Fruit fly (Drosophila melanogaster) whole organism, pupa: Measurements from ENCODE around the gene Tg.
A peak's percentile ranks its signal among the peaks of the same experiment; 100 is the strongest.

Experiments
- CG10348 ChIP-seq: fragments of 200-800 bp; sonication (Bioruptor generic); IDR thresholded peaks from 2 replicates; pipeline ENCODE4 v1.3.6; 2022; ENCODE audit warnings: missing biosample characterization, missing genetic modification characterization
- CG34367 ChIP-seq: fragments of 200-800 bp; sonication (Bioruptor generic); optimal IDR thresholded peaks from 2 replicates; lab custom pipeline; 2018; ENCODE audit warnings: missing biosample characterization, mild to moderate bottlenecking, missing genetic modification characterization
- CG8159 ChIP-seq: fragments of 200-800 bp; sonication (Bioruptor generic); optimal IDR thresholded peaks from 3 replicates; lab custom pipeline; 2018; ENCODE audit warnings: missing biosample characterization, mild to moderate bottlenecking, missing genetic modification characterization, moderate library complexity
- CG8301 ChIP-seq: fragments of 200-800 bp; sonication (Bioruptor generic); optimal IDR thresholded peaks from 2 replicates; lab custom pipeline; 2018; ENCODE audit warnings: missing biosample characterization, mild to moderate bottlenecking, missing genetic modification characterization
- D1 ChIP-seq: fragments of 200-800 bp; sonication (Bioruptor generic); optimal IDR thresholded peaks from 2 replicates; lab custom pipeline; 2018; ENCODE audit warnings: missing biosample characterization, mild to moderate bottlenecking, missing genetic modification characterization, moderate library complexity
- EcR ChIP-seq: fragments of 200-800 bp; sonication (Bioruptor generic); optimal IDR thresholded peaks from 3 replicates; lab custom pipeline; 2019; ENCODE audit warnings: missing biosample characterization, missing genetic modification characterization, mild to moderate bottlenecking, moderate library complexity, missing genetic modification reagents
- Pif1B ChIP-seq: fragments of 200-800 bp; sonication (Bioruptor generic); optimal IDR thresholded peaks from 3 replicates; lab custom pipeline; 2016; ENCODE audit warnings: missing biosample characterization, missing genetic modification characterization

DNA sequence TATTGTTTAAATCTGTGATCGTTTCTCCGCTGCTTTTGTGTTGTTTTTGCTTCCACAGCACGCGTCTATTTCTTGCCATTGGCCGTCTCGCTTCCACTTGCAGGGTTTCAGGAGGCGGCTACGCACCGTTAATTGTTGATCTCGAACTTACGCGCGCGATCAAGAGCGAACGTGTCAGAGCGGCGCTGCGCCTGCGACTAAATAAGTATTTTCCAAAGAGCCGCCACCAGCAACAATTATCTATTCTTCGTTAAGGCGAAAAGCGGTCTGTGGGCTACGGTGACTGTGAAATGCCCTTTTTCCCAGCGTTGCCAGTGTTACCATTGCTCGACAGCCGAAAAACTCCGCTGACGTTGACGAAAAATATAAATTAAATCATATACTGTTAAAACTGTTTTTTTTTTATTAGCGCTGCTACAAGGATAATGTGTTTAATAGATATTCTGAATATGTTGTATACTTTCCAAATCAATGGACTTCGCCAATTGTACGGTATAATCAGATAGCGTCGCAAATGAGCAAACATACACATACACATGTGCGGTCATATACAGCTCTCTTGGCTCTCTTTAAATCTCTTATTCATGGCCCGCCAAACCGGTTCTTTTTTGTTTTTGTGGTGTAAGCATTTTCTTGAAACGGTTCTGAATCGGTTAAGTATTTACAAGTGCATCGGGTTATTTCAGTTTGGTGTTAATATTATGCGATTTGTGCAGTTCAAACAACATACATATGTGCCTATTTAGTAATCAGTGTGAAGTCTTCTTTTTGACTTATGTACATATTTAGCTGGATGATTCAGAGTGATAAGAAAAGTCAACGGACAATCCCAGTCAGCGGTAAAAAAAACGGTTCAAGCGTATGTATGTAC lies 17.0 kb upstream of the Tg start, which contains the start of gene pes:
- TF ChIP-seq CG34367 (tag; lab: Kevin White, UChicago), result peak; percentile 61
- TF ChIP-seq Pif1B (GFP tag; lab: Kevin White, UChicago), result peak; percentile 97
- TF ChIP-seq CG10348 (GFP tag; lab: Robert Waterston, UW), result no peak; the same call in 1 of the 2 replicates
- TF ChIP-seq EcR (GFP tag; lab: Kevin White, UChicago), result peak; percentile 75
- TF ChIP-seq CG8301, result peak; percentile 90
- TF ChIP-seq CG8159, result peak; percentile 94
- TF ChIP-seq D1 (tag; lab: Kevin White, UChicago), result peak; percentile 91
